Comparison of ENCODE assay signal across 2 fruit fly cellular contexts in genomic region chr3R:22139916-22140455, dm6.
A peak's percentile ranks its signal among the peaks of the same experiment; 100 is the strongest.
TF ChIP-seq lines count a peak whose summit lies in the region.

No protein-coding gene starts in this region.

TF ChIP-seq in whole organism, embryonic, 481 proteins besides CTCF, POLR2A, EP300 and RAD21 (continued from another document):
- TF ChIP-seq CG7839 (tag; optimal IDR thresholded peaks at IDR 0.05; lab: Kevin White, UChicago) (no peak), so (GFP tag; IDR thresholded peaks at IDR 0.05; lab: Robert Waterston, UW) (no peak), CG34422 (GFP tag; IDR thresholded peaks at IDR 0.05; lab: Robert Waterston, UW) (no peak), CG43689 (GFP tag; IDR thresholded peaks at IDR 0.05; lab: Robert Waterston, UW) (no peak), bsh (GFP tag; optimal IDR thresholded peaks at IDR 0.05; lab: Kevin White, UChicago) (peak in 1 of 2 experiments; percentile 87), CG17912 (GFP tag; optimal IDR thresholded peaks at IDR 0.05; lab: Kevin White, UChicago) (no peak)

TF ChIP-seq in whole organism, prepupa, 60 proteins besides CTCF, POLR2A, EP300 and RAD21 (continued from another document):
- peak; percentile 81 for TF ChIP-seq CG9139 (GFP tag; optimal IDR thresholded peaks at IDR 0.05; lab: Kevin White, UChicago)
- no peak for TF ChIP-seq Met (GFP tag; optimal IDR thresholded peaks at IDR 0.05; lab: Kevin White, UChicago)
- peak; percentile 58 for TF ChIP-seq net (GFP tag; optimal IDR thresholded peaks at IDR 0.05; lab: Kevin White, UChicago)
- no peak for TF ChIP-seq CG31627 (GFP tag; optimal IDR thresholded peaks at IDR 0.05; lab: Kevin White, UChicago)
- TF ChIP-seq salr (GFP tag; optimal IDR thresholded peaks at IDR 0.05; lab: Kevin White, UChicago), result peak; percentile 52 to 59
- TF ChIP-seq eg (GFP tag; IDR thresholded peaks at IDR 0.05; lab: Robert Waterston, UW), result peak; percentile 78
- TF ChIP-seq Eip93F (GFP tag; optimal IDR thresholded peaks at IDR 0.05; lab: Kevin White, UChicago), result no peak
- TF ChIP-seq CG10631 (GFP tag; optimal IDR thresholded peaks at IDR 0.05; lab: Kevin White, UChicago), result no peak
- TF ChIP-seq fd59A (GFP tag; optimal IDR thresholded peaks at IDR 0.05; lab: Kevin White, UChicago), result no peak
- no peak for TF ChIP-seq CG11294 (GFP tag; IDR thresholded peaks at IDR 0.05; lab: Robert Waterston, UW)
- TF ChIP-seq spab (GFP tag; optimal IDR thresholded peaks at IDR 0.05; lab: Kevin White, UChicago), result peak; percentile 47
- no peak for TF ChIP-seq cyc (GFP tag; optimal IDR thresholded peaks at IDR 0.05; lab: Kevin White, UChicago)
- TF ChIP-seq Hr4 (GFP tag; optimal IDR thresholded peaks at IDR 0.05; lab: Kevin White, UChicago), result no peak
- peak; percentile 53 for TF ChIP-seq CG6276 (GFP tag; optimal IDR thresholded peaks at IDR 0.05; lab: Kevin White, UChicago)
- peak; percentile 80 for TF ChIP-seq Ets96B (tag; optimal IDR thresholded peaks at IDR 0.05; lab: Kevin White, UChicago)
- TF ChIP-seq CG11762 (GFP tag; optimal IDR thresholded peaks at IDR 0.05; lab: Kevin White, UChicago; ENCODE audit: insufficient read depth), result peak; percentile 61
- no peak for TF ChIP-seq Smox (GFP tag; optimal IDR thresholded peaks at IDR 0.05; lab: Kevin White, UChicago)
- TF ChIP-seq topi (GFP tag; optimal IDR thresholded peaks at IDR 0.05; lab: Kevin White, UChicago), result no peak
- no peak for TF ChIP-seq Sox102F (GFP tag; optimal IDR thresholded peaks at IDR 0.05; lab: Kevin White, UChicago)
- no peak for TF ChIP-seq Gug (GFP tag; IDR thresholded peaks at IDR 0.05; lab: Robert Waterston, UW)
- peak; percentile 47; the same call in 1 of the 3 replicates for TF ChIP-seq CG8119 (GFP tag; IDR thresholded peaks at IDR 0.05; lab: Robert Waterston, UW)
- TF ChIP-seq CG4318 (GFP tag; optimal IDR thresholded peaks at IDR 0.05; lab: Kevin White, UChicago), result no peak
- TF ChIP-seq Ets21C (GFP tag; optimal IDR thresholded peaks at IDR 0.05; lab: Kevin White, UChicago), result no peak
- peak; percentile 28 for TF ChIP-seq Eip78C (GFP tag; lab: Kevin White, UChicago)
- TF ChIP-seq CG3919 (GFP tag; optimal IDR thresholded peaks at IDR 0.05; lab: Kevin White, UChicago), result peak; percentile 7
- TF ChIP-seq fd85E (GFP tag; optimal IDR thresholded peaks at IDR 0.05; lab: Kevin White, UChicago), result peak; percentile 19
- TF ChIP-seq CG3032 (tag; optimal IDR thresholded peaks at IDR 0.05; lab: Kevin White, UChicago), result peak; percentile 74
- TF ChIP-seq CG15336 (GFP tag; IDR thresholded peaks at IDR 0.05; lab: Robert Waterston, UW), result peak; percentile 46; the same call in 1 of the 2 replicates
- no peak for TF ChIP-seq Sox15 (GFP tag; optimal IDR thresholded peaks at IDR 0.05; lab: Kevin White, UChicago)
- TF ChIP-seq CG10669 (GFP tag; optimal IDR thresholded peaks at IDR 0.05; lab: Kevin White, UChicago), result peak; percentile 73
- peak; percentile 84 for TF ChIP-seq CG6163 (GFP tag; IDR thresholded peaks at IDR 0.05; lab: Robert Waterston, UW)
- peak; percentile 66 for TF ChIP-seq CG6854 (GFP tag; optimal IDR thresholded peaks at IDR 0.05; lab: Kevin White, UChicago)
- no peak for TF ChIP-seq CG6792 (GFP tag; optimal IDR thresholded peaks at IDR 0.05; lab: Kevin White, UChicago)
- TF ChIP-seq Hr39 (GFP tag; optimal IDR thresholded peaks at IDR 0.05; lab: Kevin White, UChicago), result no peak
- TF ChIP-seq CG8319 (GFP tag; optimal IDR thresholded peaks at IDR 0.05; lab: Kevin White, UChicago), result no peak
- peak; percentile 45 for TF ChIP-seq achi (GFP tag; optimal IDR thresholded peaks at IDR 0.05; lab: Kevin White, UChicago)
